Worm (Caenorhabditis elegans) whole organism, young adult: Measurements from ENCODE around the gene ttr-41.

Experiments used
- B0336.3 ChIP-seq: fragments of 200-800 bp; sonication (Bioruptor generic); IDR thresholded peaks from 2 replicates; pipeline ENCODE4 v1.3.6; 2022; ENCODE audit warnings: missing genetic modification characterization, missing compliant biosample characterization
- F22D6.2 ChIP-seq: sonication (generic microtip); optimal IDR thresholded peaks from 2 replicates; lab custom pipeline; 2016; ENCODE audit warnings: mild to moderate bottlenecking, missing genetic modification characterization, missing compliant biosample characterization
- F23B12.7 ChIP-seq: sonication (generic microtip); optimal IDR thresholded peaks from 2 replicates; lab custom pipeline; 2017; ENCODE audit warnings: missing genetic modification characterization, mild to moderate bottlenecking, missing compliant biosample characterization, antibody characterized with exemption, moderate library complexity; ENCODE audit not compliant: insufficient read depth
- F33H1.4 ChIP-seq: fragments of 200-800 bp; sonication (Bioruptor generic); IDR thresholded peaks from 2 replicates; pipeline ENCODE4 v1.3.6; 2022; ENCODE audit warnings: missing genetic modification reagents, missing genetic modification characterization, missing compliant biosample characterization
- F37B4.10 ChIP-seq: fragments of 200-800 bp; sonication (Bioruptor generic); IDR thresholded peaks from 2 replicates; pipeline ENCODE4 v1.3.6; 2022; ENCODE audit warnings: missing genetic modification characterization, missing compliant biosample characterization
- Y53F4B.3 ChIP-seq: fragments of 200-800 bp; sonication (Bioruptor generic); IDR thresholded peaks from 2 replicates; pipeline ENCODE4 v1.3.6; 2022; ENCODE audit warnings: missing genetic modification reagents, missing genetic modification characterization, missing compliant biosample characterization
- Y95B8A.8 ChIP-seq: fragments of 200-800 bp; sonication (Bioruptor generic); IDR thresholded peaks from 2 replicates; pipeline ENCODE4 v1.3.6; 2022; ENCODE audit warnings: missing genetic modification reagents, missing genetic modification characterization, missing compliant biosample characterization
- ZK185.1 ChIP-seq: sonication (generic microtip); optimal IDR thresholded peaks from 2 replicates; lab custom pipeline; 2016; ENCODE audit warnings: mild to moderate bottlenecking, missing genetic modification characterization, missing compliant biosample characterization; ENCODE audit not compliant: poor library complexity, severe bottlenecking
- akir-1 ChIP-seq: fragments of 200-800 bp; sonication (Bioruptor generic); optimal IDR thresholded peaks from 2 replicates; lab custom pipeline; 2018; ENCODE audit warnings: mild to moderate bottlenecking, missing genetic modification characterization, moderate library complexity, missing compliant biosample characterization
- aptf-2 ChIP-seq: fragments of 200-800 bp; sonication (Bioruptor generic); conservative IDR thresholded peaks from 2 replicates; pipeline ENCODE4 v1.3.6; 2022; ENCODE audit warnings: missing genetic modification reagents, missing genetic modification characterization, missing compliant biosample characterization
- athp-1 ChIP-seq: sonication (generic microtip); optimal IDR thresholded peaks from 2 replicates; lab custom pipeline; 2017; ENCODE audit warnings: mild to moderate bottlenecking, missing genetic modification characterization, missing compliant biosample characterization
- attf-3 ChIP-seq: fragments of 200-800 bp; sonication (Bioruptor generic); conservative IDR thresholded peaks from 2 replicates; pipeline ENCODE4 v1.3.6; 2022; ENCODE audit warnings: missing genetic modification reagents, missing genetic modification characterization, missing compliant biosample characterization
- attf-6 ChIP-seq: fragments of 200-800 bp; sonication (Bioruptor generic); IDR thresholded peaks from 2 replicates; pipeline ENCODE4 v1.3.6; 2022; ENCODE audit warnings: missing genetic modification reagents, missing genetic modification characterization, missing compliant biosample characterization
- cebp-2 ChIP-seq: fragments of 200-800 bp; sonication (Bioruptor generic); IDR thresholded peaks from 2 replicates; pipeline ENCODE4 v1.3.6; 2022; ENCODE audit warnings: missing genetic modification characterization, missing compliant biosample characterization
- ceh-100 ChIP-seq: fragments of 200-800 bp; sonication (Bioruptor generic); IDR thresholded peaks from 2 replicates; pipeline ENCODE4 v1.3.6; 2022; ENCODE audit warnings: missing genetic modification reagents, missing genetic modification characterization, missing compliant biosample characterization
- ceh-27 ChIP-seq: fragments of 200-800 bp; sonication (Bioruptor generic); optimal IDR thresholded peaks from 2 replicates; lab custom pipeline; 2018; ENCODE audit warnings: mild to moderate bottlenecking, missing genetic modification characterization, moderate library complexity, missing compliant biosample characterization
- die-1 ChIP-seq: sonication (generic microtip); optimal IDR thresholded peaks from 2 replicates; lab custom pipeline; 2016; ENCODE audit warnings: missing genotype, mild to moderate bottlenecking, missing genetic modification characterization, missing compliant biosample characterization
- efl-1 ChIP-seq: fragments of 150-350 bp; optimal IDR thresholded peaks from 2 replicates; lab custom pipeline; 2014; ENCODE audit warnings: missing biosample characterization, missing genetic modification reagents, missing genetic modification characterization
- egl-18 ChIP-seq: fragments of 200-800 bp; sonication (Bioruptor generic); IDR thresholded peaks from 2 replicates; pipeline ENCODE4 v1.3.6; 2022; ENCODE audit warnings: missing genetic modification reagents, missing genetic modification characterization, missing compliant biosample characterization
- egl-44 ChIP-seq: fragments of 200-800 bp; sonication (Bioruptor generic); IDR thresholded peaks from 2 replicates; pipeline ENCODE4 v1.3.6; 2022; ENCODE audit warnings: missing genetic modification reagents, missing genetic modification characterization, missing compliant biosample characterization
- gei-17 ChIP-seq: fragments of 200-800 bp; sonication (Bioruptor generic); optimal IDR thresholded peaks from 2 replicates; lab custom pipeline; 2018; ENCODE audit warnings: mild to moderate bottlenecking, missing genetic modification characterization, missing compliant biosample characterization
- hsf-1 ChIP-seq: fragments of 200-800 bp; sonication (Bioruptor generic); IDR thresholded peaks from 2 replicates; pipeline ENCODE4 v1.3.6; 2022; ENCODE audit warnings: missing genetic modification reagents, missing genetic modification characterization, missing compliant biosample characterization
- lir-1 ChIP-seq: fragments of 200-800 bp; sonication (Bioruptor generic); conservative IDR thresholded peaks from 2 replicates; pipeline ENCODE4 v1.3.6; 2022; ENCODE audit warnings: missing genetic modification reagents, missing genetic modification characterization, missing compliant biosample characterization
- lsl-1 ChIP-seq: fragments of 200-800 bp; sonication (Bioruptor generic); optimal IDR thresholded peaks from 2 replicates; lab custom pipeline; 2018; ENCODE audit warnings: mild to moderate bottlenecking, missing genetic modification characterization, moderate library complexity, missing compliant biosample characterization
- madf-3 ChIP-seq: fragments of 200-800 bp; sonication (Bioruptor generic); IDR thresholded peaks from 2 replicates; pipeline ENCODE4 v1.3.6; 2022; ENCODE audit warnings: missing genetic modification reagents, missing genetic modification characterization, missing compliant biosample characterization
- madf-6 ChIP-seq: fragments of 200-800 bp; sonication (Bioruptor generic); IDR thresholded peaks from 2 replicates; pipeline ENCODE4 v1.3.6; 2022; ENCODE audit warnings: missing genetic modification reagents, missing genetic modification characterization, missing compliant biosample characterization
- mcd-1 ChIP-seq: fragments of 200-800 bp; sonication (Bioruptor generic); IDR thresholded peaks from 2 replicates; pipeline ENCODE4 v1.3.6; 2022; ENCODE audit warnings: missing genetic modification reagents, missing genetic modification characterization, missing compliant biosample characterization
- nfyb-1 ChIP-seq: fragments of 200-800 bp; sonication (Bioruptor generic); IDR thresholded peaks from 2 replicates; pipeline ENCODE4 v1.3.6; 2022; ENCODE audit warnings: missing genetic modification reagents, missing genetic modification characterization, missing compliant biosample characterization
- nhr-179 ChIP-seq: sonication (generic microtip); optimal IDR thresholded peaks from 2 replicates; lab custom pipeline; 2016; ENCODE audit warnings: mild to moderate bottlenecking, missing genetic modification characterization, missing compliant biosample characterization
- nhr-80 ChIP-seq: sonication (generic microtip); optimal IDR thresholded peaks from 2 replicates; lab custom pipeline; 2016; ENCODE audit warnings: missing genetic modification characterization, missing compliant biosample characterization
- pbrm-1 ChIP-seq: fragments of 200-800 bp; sonication (Bioruptor generic); IDR thresholded peaks from 2 replicates; pipeline ENCODE4 v1.3.6; 2022; ENCODE audit warnings: missing genetic modification reagents, missing genetic modification characterization, missing compliant biosample characterization
- rpc-1 ChIP-seq, 2 experiments: fragments of 150-350 bp in 1 of 2; sonication (generic microtip) in 1 of 2; optimal IDR thresholded peaks; 2 replicates each; lab custom pipeline; 2014 to 2018; ENCODE audit warnings: missing biosample characterization in 1 of 2, missing genetic modification characterization in 1 of 2, missing genetic modification reagents in 1 of 2, missing genotype in 1 of 2
- sdz-38 ChIP-seq: sonication (generic microtip); optimal IDR thresholded peaks from 2 replicates; lab custom pipeline; 2016; ENCODE audit warnings: missing genotype, missing genetic modification characterization, missing compliant biosample characterization
- snpc-1.3 ChIP-seq: sonication (generic microtip); optimal IDR thresholded peaks from 2 replicates; lab custom pipeline; 2017; ENCODE audit warnings: missing genetic modification characterization, mild to moderate bottlenecking, missing compliant biosample characterization, antibody characterized with exemption, moderate library complexity, missing genotype, missing genetic modification reagents; ENCODE audit not compliant: insufficient read depth
- tbx-9 ChIP-seq: sonication (generic microtip); optimal IDR thresholded peaks from 2 replicates; lab custom pipeline; 2016; ENCODE audit warnings: borderline replicate concordance, missing genetic modification characterization, inconsistent platforms, missing compliant biosample characterization
- unc-130 ChIP-seq: sonication (generic microtip); optimal IDR thresholded peaks from 2 replicates; lab custom pipeline; 2016; ENCODE audit warnings: missing genetic modification reagents, missing genetic modification characterization, missing compliant biosample characterization
- unc-62 ChIP-seq: fragments of 150-350 bp; optimal IDR thresholded peaks from 2 replicates; lab custom pipeline; 2014; ENCODE audit warnings: missing biosample characterization, missing genetic modification reagents, missing genetic modification characterization
- xnd-1 ChIP-seq: sonication (generic microtip); optimal IDR thresholded peaks from 2 replicates; lab custom pipeline; 2016; ENCODE audit warnings: missing genotype, missing genetic modification reagents, missing genetic modification characterization, missing compliant biosample characterization
- zfh-2 ChIP-seq: fragments of 200-800 bp; sonication (Bioruptor generic); conservative IDR thresholded peaks from 2 replicates; pipeline ENCODE4 v1.3.6; 2022; ENCODE audit warnings: missing genetic modification reagents, missing genetic modification characterization, missing compliant biosample characterization
- ztf-18 ChIP-seq: sonication (generic microtip); optimal IDR thresholded peaks from 2 replicates; lab custom pipeline; 2016; ENCODE audit warnings: missing genotype, mild to moderate bottlenecking, missing genetic modification characterization, missing compliant biosample characterization
- ztf-26 ChIP-seq: sonication (generic microtip); optimal IDR thresholded peaks from 2 replicates; lab custom pipeline; 2017; ENCODE audit warnings: missing genetic modification characterization, missing compliant biosample characterization
- ztf-6 ChIP-seq: fragments of 200-800 bp; sonication (Bioruptor generic); IDR thresholded peaks from 2 replicates; pipeline ENCODE4 v1.3.6; 2022; ENCODE audit warnings: missing genetic modification reagents, missing genetic modification characterization, missing compliant biosample characterization

ttr-41 gene

DNA sequence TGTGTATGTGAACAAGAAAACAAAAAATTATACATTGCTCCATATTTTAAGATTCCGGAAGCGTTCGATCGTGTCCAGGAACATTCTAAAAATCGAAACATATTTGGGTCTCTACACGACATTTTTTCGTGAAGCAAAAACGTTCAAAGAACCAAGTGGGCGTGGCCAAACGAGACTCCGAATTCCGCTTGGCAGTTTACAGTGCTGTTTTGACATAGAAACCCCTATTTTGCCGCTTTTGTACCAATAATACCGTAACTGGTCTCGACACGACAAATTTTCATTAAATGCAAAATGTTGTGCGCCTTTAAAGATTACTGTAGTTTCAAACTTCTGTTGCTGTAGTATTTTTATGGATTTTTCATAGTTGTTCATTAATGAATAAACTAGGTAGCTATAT is 28.0 kb upstream of the ttr-41 start:
- TF ChIP-seq attf-3 (GFP tag; lab: Robert Waterston, UW) (peak; percentile 74), ZK185.1 (no peak), lsl-1 (GFP tag; lab: Kevin White, UChicago) (peak; percentile 6)

- TF ChIP-seq F22D6.2 (tag; lab: Kevin White, UChicago) = no peak
- TF ChIP-seq xnd-1 (tag; lab: Kevin White, UChicago) = peak; percentile 33
- TF ChIP-seq egl-18 (GFP tag; lab: Robert Waterston, UW) = no peak
- TF ChIP-seq F23B12.7 (tag; lab: Kevin White, UChicago) = no peak
- no peak for TF ChIP-seq hsf-1 (GFP tag; lab: Robert Waterston, UW)
- no peak for TF ChIP-seq lir-1
- TF ChIP-seq snpc-1.3 = no peak
- no peak for TF ChIP-seq rpc-1 (optimal IDR thresholded peaks at IDR 0.05; lab: Kevin White, UChicago)
- no peak for TF ChIP-seq rpc-1 (tag; optimal IDR thresholded peaks at IDR 0.05; lab: Kevin White, UChicago)
- no peak for TF ChIP-seq tbx-9 (tag; lab: Kevin White, UChicago)
- TF ChIP-seq B0336.3 (GFP tag; lab: Robert Waterston, UW) = no peak
- no peak for TF ChIP-seq unc-130 (GFP tag; lab: Kevin White, UChicago)
- TF ChIP-seq ztf-26 (tag; lab: Kevin White, UChicago) = no peak
- TF ChIP-seq lsl-1 (GFP tag; lab: Kevin White, UChicago) = peak; percentile 2
- no peak for TF ChIP-seq cebp-2 (GFP tag; lab: Robert Waterston, UW)
- no peak for TF ChIP-seq F33H1.4 (GFP tag; lab: Robert Waterston, UW)
- TF ChIP-seq Y53F4B.3 = no peak
- peak; percentile 74 for TF ChIP-seq madf-6 (GFP tag; lab: Robert Waterston, UW)
- no peak for TF ChIP-seq mcd-1 (GFP tag; lab: Robert Waterston, UW)
- TF ChIP-seq die-1 (tag; lab: Kevin White, UChicago) = no peak
- TF ChIP-seq ceh-27 (GFP tag; lab: Kevin White, UChicago) = no peak
- TF ChIP-seq nhr-80 = no peak
- no peak for TF ChIP-seq Y95B8A.8 (GFP tag; lab: Robert Waterston, UW)
- peak; percentile 54 for TF ChIP-seq efl-1 (GFP tag; lab: Kevin White, UChicago)
- TF ChIP-seq zfh-2 (GFP tag; lab: Robert Waterston, UW) = no peak
- no peak for TF ChIP-seq pbrm-1 (GFP tag; lab: Robert Waterston, UW)
- no peak for TF ChIP-seq ceh-100 (GFP tag; lab: Robert Waterston, UW)
- no peak for TF ChIP-seq nfyb-1 (GFP tag; lab: Robert Waterston, UW)
- no peak for TF ChIP-seq F37B4.10 (GFP tag; lab: Robert Waterston, UW)
Observed at ce11 chrII:4753133-4753532, 25.5 kb upstream of the ttr-41 start, which contains the start of gene C27D9.1. C27D9.1 (plus strand) TSS chrII:4753413.

DNA sequence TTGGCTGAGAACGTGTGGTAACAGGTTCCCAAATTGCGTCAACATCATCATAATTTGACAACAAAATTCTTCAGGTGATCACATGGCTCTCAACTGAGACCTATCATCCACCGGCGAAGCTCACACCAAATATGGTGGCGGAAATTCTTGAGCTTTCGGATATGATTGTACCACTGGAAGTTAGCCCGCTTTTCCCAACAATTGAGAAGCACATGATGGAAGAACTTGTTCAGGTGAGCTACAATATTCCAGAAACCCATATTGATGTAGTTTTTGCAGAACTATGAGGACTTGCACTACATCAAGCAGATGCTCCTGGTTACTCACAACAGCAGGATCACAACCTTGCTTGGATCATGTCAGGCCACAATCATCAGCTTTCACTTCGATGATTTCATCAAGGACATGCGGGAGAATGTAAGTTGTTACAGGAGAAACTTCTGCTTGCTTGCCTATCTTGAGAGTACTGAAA is 24.6 kb upstream of the ttr-41 start, which contains the start of gene F41C3.1:
F41C3.1 (plus strand) TSS at position 51 of the 472 bp plus-strand sequence.
- TF ChIP-seq akir-1 (no peak), efl-1 (GFP tag; lab: Kevin White, UChicago) (no peak), ceh-100 (GFP tag; lab: Robert Waterston, UW) (no peak), ztf-18 (tag; lab: Kevin White, UChicago) (no peak), unc-62 (GFP tag; lab: Kevin White, UChicago) (no peak), athp-1 (tag; lab: Kevin White, UChicago) (no peak), die-1 (tag; lab: Kevin White, UChicago) (no peak), zfh-2 (GFP tag; lab: Robert Waterston, UW) (no peak), egl-44 (GFP tag; lab: Robert Waterston, UW) (no peak), aptf-2 (GFP tag; lab: Robert Waterston, UW) (no peak), gei-17 (GFP tag; lab: Kevin White, UChicago) (no peak), attf-6 (GFP tag; lab: Robert Waterston, UW) (no peak), nhr-179 (tag; lab: Kevin White, UChicago) (no peak), sdz-38 (tag; lab: Kevin White, UChicago) (no peak), ztf-6 (no peak), madf-3 (GFP tag; lab: Robert Waterston, UW) (no peak), lir-1 (no peak)
